Worm (Caenorhabditis elegans): ENCODE data around the gene ZC373.3.

Gene ZC373.3

ce11 chrX:10017975-10018654 lies 42.2 kb upstream of the ZC373.3 start, which contains the start of gene F19C6.4 (continued):
- 0 out of 2 replicates have a peak, but pooled peaks have one; percentile 43 for TF ChIP-seq ZK337.2 (GFP tag; IDR thresholded peaks at IDR 0.05)
- TF ChIP-seq rbr-2 (tag; optimal IDR thresholded peaks at IDR 0.05): no peak
- TF ChIP-seq lin-1 (GFP tag; IDR thresholded peaks at IDR 0.05): no peak
- no peak for TF ChIP-seq nhr-28 (tag; optimal IDR thresholded peaks at IDR 0.05)
- no peak for TF ChIP-seq F10B5.3 (tag; optimal IDR thresholded peaks at IDR 0.05)
- no peak for TF ChIP-seq jun-1 (tag; optimal IDR thresholded peaks at IDR 0.05)
- no peak for TF ChIP-seq skn-1 (tag; optimal IDR thresholded peaks at IDR 0.05)
- TF ChIP-seq daf-8 (GFP tag; IDR thresholded peaks at IDR 0.05): no peak
- peak; percentile 55; the same call in 1 of the 2 replicates for TF ChIP-seq vab-7 (GFP tag; IDR thresholded peaks at IDR 0.05)
- no peak for TF ChIP-seq ZK546.5 (tag; optimal IDR thresholded peaks at IDR 0.05)
- TF ChIP-seq snpc-4 (tag; optimal IDR thresholded peaks at IDR 0.05): no peak

ce11 chrX:10022016-10022415 lies 38.3 kb upstream of the ZC373.3 start, which contains the start of gene F42G10.1:
Gene F42G10.1, minus strand, starts transcription at chrX:10022166.
- peak; percentile 25 for TF ChIP-seq hlh-11 (tag; optimal IDR thresholded peaks at IDR 0.05)
- TF ChIP-seq nhr-11 (tag; optimal IDR thresholded peaks at IDR 0.05): peak; percentile 11
- TF ChIP-seq daf-16 (GFP tag; optimal IDR thresholded peaks at IDR 0.05): peak in 1 of 2 experiments; percentile 83
- TF ChIP-seq daf-16 (tag; optimal IDR thresholded peaks at IDR 0.05): no peak
- TF ChIP-seq T20F7.1 (GFP tag; optimal IDR thresholded peaks at IDR 0.05): no peak
- TF ChIP-seq mes-2 (tag; optimal IDR thresholded peaks at IDR 0.05; ENCODE audit: poor library complexity, severe bottlenecking): no peak

ce11 chrX:10026347-10026746 lies 34.0 kb upstream of the ZC373.3 start:
- TF ChIP-seq lin-1 (GFP tag; IDR thresholded peaks at IDR 0.05): no peak
- no peak for TF ChIP-seq zfp-3 (GFP tag; conservative IDR thresholded peaks at IDR 0.05)
- peak; percentile 36 for TF ChIP-seq fkh-10 (GFP tag; optimal IDR thresholded peaks at IDR 0.05)
- peak in 1 of 2 experiments; percentile 39 for TF ChIP-seq lsy-2 (tag; optimal IDR thresholded peaks at IDR 0.05)
- peak; percentile 48; the same call in 1 of the 2 replicates for TF ChIP-seq hmg-1.1 (GFP tag; IDR thresholded peaks at IDR 0.05)
- TF ChIP-seq daf-8 (GFP tag; IDR thresholded peaks at IDR 0.05): no peak
- 0 out of 2 replicates have a peak, but pooled peaks have one; percentile 14 for TF ChIP-seq tra-1 (GFP tag; IDR thresholded peaks at IDR 0.05)
- TF ChIP-seq nhr-41 (GFP tag; IDR thresholded peaks at IDR 0.05): no peak
- no peak for TF ChIP-seq ZK546.5 (tag; optimal IDR thresholded peaks at IDR 0.05)
- no peak for TF ChIP-seq php-3 (GFP tag; IDR thresholded peaks at IDR 0.05)
- TF ChIP-seq jun-1 (tag; optimal IDR thresholded peaks at IDR 0.05): no peak
- no peak for TF ChIP-seq skn-1 (tag; optimal IDR thresholded peaks at IDR 0.05)
- no peak for TF ChIP-seq madf-9 (GFP tag; conservative IDR thresholded peaks at IDR 0.05)
- TF ChIP-seq dve-1 (tag; optimal IDR thresholded peaks at IDR 0.05; ENCODE audit: insufficient read depth): peak; percentile 66
- TF ChIP-seq ceh-82 (tag; optimal IDR thresholded peaks at IDR 0.05): no peak
- no peak for TF ChIP-seq dmd-6 (GFP tag; IDR thresholded peaks at IDR 0.05)
- TF ChIP-seq F49E8.2 (tag; optimal IDR thresholded peaks at IDR 0.05; ENCODE audit: borderline replicate concordance): no peak
- no peak for TF ChIP-seq unc-130 (GFP tag; optimal IDR thresholded peaks at IDR 0.05)
- TF ChIP-seq lir-3 (tag; optimal IDR thresholded peaks at IDR 0.05): no peak
- TF ChIP-seq attf-4 (tag; optimal IDR thresholded peaks at IDR 0.05): no peak
- TF ChIP-seq cey-2 (tag; optimal IDR thresholded peaks at IDR 0.05; ENCODE audit: borderline replicate concordance, insufficient read depth): no peak
- TF ChIP-seq ceh-44 (GFP tag; IDR thresholded peaks at IDR 0.05): no peak
- no peak for TF ChIP-seq ceh-20 (GFP tag; IDR thresholded peaks at IDR 0.05)
- TF ChIP-seq daf-16 (GFP tag; optimal IDR thresholded peaks at IDR 0.05): peak in 1 of 2 experiments; percentile 40
- TF ChIP-seq daf-16 (tag; optimal IDR thresholded peaks at IDR 0.05): no peak
- peak; percentile 44 for TF ChIP-seq rbr-2 (tag; optimal IDR thresholded peaks at IDR 0.05)
- peak; percentile 10 for TF ChIP-seq dpl-1 (GFP tag; optimal IDR thresholded peaks at IDR 0.05)
- no peak for TF ChIP-seq zfp-2 (tag; optimal IDR thresholded peaks at IDR 0.05)
- no peak for TF ChIP-seq nhr-76 (tag; optimal IDR thresholded peaks at IDR 0.05)
- peak in 1 of 2 experiments; percentile 72 for TF ChIP-seq mdl-1 (tag; optimal IDR thresholded peaks at IDR 0.05)
- TF ChIP-seq ama-1 (optimal IDR thresholded peaks at IDR 0.05): no peak
- TF ChIP-seq ztf-11 (tag; optimal IDR thresholded peaks at IDR 0.05): no peak
- no peak for TF ChIP-seq ZK337.2 (GFP tag; IDR thresholded peaks at IDR 0.05)
- TF ChIP-seq Y75B8A.6 (GFP tag; IDR thresholded peaks at IDR 0.05): no peak
- no peak for TF ChIP-seq Y105C5A.15 (GFP tag; IDR thresholded peaks at IDR 0.05)
- TF ChIP-seq nhr-77 (tag; optimal IDR thresholded peaks at IDR 0.05): peak; percentile 13
- TF ChIP-seq lin-38 (GFP tag; IDR thresholded peaks at IDR 0.05): no peak
- peak; percentile 13 for TF ChIP-seq mes-2 (tag; optimal IDR thresholded peaks at IDR 0.05; ENCODE audit: poor library complexity, severe bottlenecking)

All from whole organism, L4 larva.